Worm (Caenorhabditis elegans) whole organism, L2 larva: ENCODE data around the gene nhr-68.

ENCODE experiments used
- elt-1 ChIP-seq: fragments of 150-350 bp; optimal IDR thresholded peaks from 2 replicates; lab custom pipeline; 2014; ENCODE audit warnings: missing biosample characterization, missing genetic modification characterization
- lin-11 ChIP-seq: fragments of 150-350 bp; sonication (generic microtip); optimal IDR thresholded peaks from 2 replicates; lab custom pipeline; 2014; ENCODE audit warnings: missing biosample characterization, missing genetic modification characterization, inconsistent platforms, mixed read lengths
- lin-13 ChIP-seq: fragments of 150-350 bp; optimal IDR thresholded peaks from 2 replicates; lab custom pipeline; 2014; ENCODE audit warnings: missing biosample characterization, missing genetic modification reagents, missing genetic modification characterization
- nhr-11 ChIP-seq: fragments of 150-350 bp; optimal IDR thresholded peaks from 2 replicates; lab custom pipeline; 2014; ENCODE audit warnings: missing biosample characterization, missing genetic modification characterization
- nhr-77 ChIP-seq: fragments of 150-350 bp; optimal IDR thresholded peaks from 2 replicates; lab custom pipeline; 2014; ENCODE audit warnings: missing biosample characterization, missing genetic modification characterization
- unc-62 ChIP-seq: fragments of 150-350 bp; optimal IDR thresholded peaks from 2 replicates; lab custom pipeline; 2014; ENCODE audit warnings: missing biosample characterization, missing genetic modification reagents, missing genetic modification characterization
- zag-1 ChIP-seq: fragments of 150-350 bp; optimal IDR thresholded peaks from 2 replicates; lab custom pipeline; 2014; ENCODE audit warnings: missing biosample characterization, missing genetic modification characterization
- ztf-11 ChIP-seq: sonication (generic microtip); optimal IDR thresholded peaks from 2 replicates; lab custom pipeline; 2017; ENCODE audit warnings: missing biosample characterization, missing genetic modification characterization

DNA sequence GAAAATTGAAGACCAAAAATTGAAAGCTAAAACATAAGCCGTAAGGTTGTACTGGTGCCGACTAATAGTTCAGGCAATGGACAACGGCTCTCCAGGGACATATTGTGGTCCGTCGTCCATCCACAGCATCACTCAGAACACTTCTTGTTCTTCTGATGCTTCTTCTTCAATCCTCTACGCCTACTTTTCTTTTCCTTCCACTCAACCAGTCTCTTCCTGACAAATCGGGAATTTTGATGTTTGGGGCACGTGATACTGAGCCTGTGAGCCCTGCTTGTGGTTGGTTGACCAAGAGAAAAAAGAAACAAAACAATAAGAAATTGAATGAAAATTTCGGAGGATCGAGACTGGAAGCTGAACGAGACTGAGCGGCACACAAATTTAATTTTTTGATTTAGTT, 48.0 kb downstream of the nhr-68 start:
- TF ChIP-seq nhr-11 (tag; lab: Kevin White, UChicago) (no peak), unc-62 (no peak), ztf-11 (tag; lab: Kevin White, UChicago) (no peak), nhr-77 (no peak), lin-13 (GFP tag; lab: Kevin White, UChicago) (no peak), elt-1 (tag; lab: Kevin White, UChicago) (no peak), lin-11 (tag; lab: Kevin White, UChicago) (no peak), zag-1 (no peak)
